Worm (Caenorhabditis elegans): ENCODE results near the gene srw-79.

The srw-79 gene

DNA sequence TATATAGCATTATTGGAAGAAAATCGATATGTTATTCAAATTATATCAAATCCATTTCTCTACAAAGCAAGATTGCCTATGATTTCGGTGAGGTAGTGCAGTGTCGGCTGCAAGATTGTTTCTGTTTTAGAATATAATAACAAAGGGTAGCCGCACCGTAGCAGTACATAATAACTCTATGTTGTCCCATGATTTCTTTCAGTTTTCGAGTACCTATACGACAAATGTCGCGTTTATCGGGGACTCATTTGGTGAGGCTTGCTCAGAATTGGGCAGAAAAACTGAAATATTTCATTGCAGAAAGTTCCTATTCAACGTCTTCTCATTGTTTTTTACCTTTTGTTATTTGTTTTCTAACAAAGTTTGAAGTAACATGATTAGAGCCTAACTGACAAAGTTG is at the start of gene srw-79:
Gene srw-79, plus strand, starts transcription at position 301 of the 400 bp plus-strand sequence.
- TF ChIP-seq flt-1 (GFP tag; IDR thresholded peaks at IDR 0.05) (no peak), klf-2 (GFP tag; conservative IDR thresholded peaks at IDR 0.05) (no peak), ref-1 (GFP tag; conservative IDR thresholded peaks at IDR 0.05) (no peak), ztf-29 (GFP tag; IDR thresholded peaks at IDR 0.05) (no peak), ztf-23 (GFP tag; IDR thresholded peaks at IDR 0.05) (no peak), cog-1 (tag; optimal IDR thresholded peaks at IDR 0.05) (no peak), med-1 (GFP tag; optimal IDR thresholded peaks at IDR 0.05; ENCODE audit: insufficient read depth) (no peak), T22C8.4 (GFP tag; IDR thresholded peaks at IDR 0.05) (no peak), tab-1 (GFP tag; IDR thresholded peaks at IDR 0.05) (no peak)

DNA sequence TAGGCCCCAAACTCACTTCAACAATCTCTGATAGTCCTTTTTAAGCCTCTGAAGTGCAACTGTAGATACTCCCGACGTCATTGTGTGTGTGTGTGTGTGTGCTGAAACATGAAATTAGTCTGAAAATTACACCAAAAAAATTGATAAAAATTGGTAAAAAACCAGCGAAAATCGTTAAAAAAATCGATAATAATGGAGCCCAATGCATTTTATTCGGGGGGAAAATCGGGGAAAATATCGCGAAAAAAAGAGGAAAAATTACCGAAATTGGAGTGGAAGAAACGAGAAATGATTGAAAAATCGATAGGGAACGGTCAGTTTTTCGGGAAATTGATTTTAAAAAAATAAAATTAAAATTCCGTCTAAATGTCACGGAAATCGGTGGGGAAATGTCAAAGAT is 46.3 kb upstream of the srw-79 start, which contains the start of gene ubc-26:
Gene ubc-26, minus strand, starts transcription at position 101 of the 400 bp plus-strand sequence.
- TF ChIP-seq med-1 (GFP tag; optimal IDR thresholded peaks at IDR 0.05; ENCODE audit: insufficient read depth) = no peak
- no peak for TF ChIP-seq cog-1 (tag; optimal IDR thresholded peaks at IDR 0.05)
- TF ChIP-seq ref-1 (GFP tag; conservative IDR thresholded peaks at IDR 0.05) = no peak
- TF ChIP-seq ztf-29 (GFP tag; IDR thresholded peaks at IDR 0.05) = no peak
- no peak for TF ChIP-seq tab-1 (GFP tag; IDR thresholded peaks at IDR 0.05)
- no peak for TF ChIP-seq klf-2 (GFP tag; conservative IDR thresholded peaks at IDR 0.05)

DNA sequence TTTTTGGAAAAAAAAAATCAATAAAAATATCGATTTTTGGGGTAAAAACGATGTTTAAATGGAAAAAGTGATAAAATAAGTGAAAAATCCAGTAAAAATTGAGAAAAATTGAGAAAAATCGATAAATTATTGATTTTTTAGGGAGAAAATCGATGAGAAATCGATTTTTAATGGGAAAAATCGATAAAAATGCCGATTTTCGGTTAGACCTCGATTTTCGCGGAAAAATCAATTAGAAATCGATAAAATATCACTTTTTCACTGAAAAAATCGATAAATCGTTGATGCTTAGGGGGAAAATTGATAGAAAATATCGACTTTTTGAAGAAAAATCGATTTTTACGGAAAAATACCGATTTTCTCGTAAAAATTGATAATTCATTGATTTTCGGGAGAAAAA is 45.4 kb upstream of the srw-79 start:
- no peak for TF ChIP-seq flt-1 (GFP tag; IDR thresholded peaks at IDR 0.05)
- no peak for TF ChIP-seq cog-1 (tag; optimal IDR thresholded peaks at IDR 0.05)
- peak; percentile 61; the same call in 1 of the 2 replicates for TF ChIP-seq T22C8.4 (GFP tag; IDR thresholded peaks at IDR 0.05)

DNA sequence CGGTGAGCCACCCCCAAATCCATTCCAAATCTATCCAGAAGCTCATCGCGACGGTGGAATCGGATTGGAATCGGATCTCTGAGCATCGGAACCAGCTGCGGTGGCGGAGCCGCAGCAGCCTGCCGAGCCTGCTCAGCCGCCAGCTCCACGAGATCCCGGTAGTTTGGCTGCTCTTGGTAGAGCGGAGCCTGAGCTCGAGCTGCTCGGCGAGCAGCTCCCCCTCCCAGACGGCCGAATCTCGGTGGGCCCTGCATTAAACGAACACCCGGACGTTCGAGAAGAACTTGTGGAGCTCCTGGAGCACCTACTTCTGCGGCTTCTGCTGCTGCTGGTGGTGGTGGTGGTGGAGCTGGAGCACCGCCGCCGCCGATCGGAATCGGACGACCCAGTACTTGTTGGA is 42.8 kb upstream of the srw-79 start:
- no peak for TF ChIP-seq klf-2 (GFP tag; conservative IDR thresholded peaks at IDR 0.05)

DNA sequence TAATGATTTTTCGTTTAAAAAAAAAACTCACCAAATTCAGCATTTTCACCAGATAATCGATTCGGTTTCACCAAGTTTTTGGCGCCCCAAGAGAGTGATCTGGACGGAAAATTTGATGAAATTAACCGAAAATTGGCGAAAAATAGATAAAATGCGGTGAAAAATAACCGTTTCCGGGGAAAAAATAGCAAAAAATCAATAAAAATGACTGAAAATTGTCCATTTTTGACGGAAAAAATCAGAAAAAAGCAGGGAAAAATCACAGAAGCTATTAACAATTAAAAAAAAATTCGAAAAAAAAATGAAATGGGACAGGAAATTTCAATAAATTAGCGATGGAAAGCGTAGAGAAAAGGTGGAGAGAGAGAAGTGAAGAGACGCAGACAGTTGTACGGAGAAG is 33.0 kb upstream of the srw-79 start, which contains the start of gene ubc-15:
Gene ubc-15, minus strand, starts transcription at position 101 of the 400 bp plus-strand sequence.
- no peak for TF ChIP-seq klf-2 (GFP tag; conservative IDR thresholded peaks at IDR 0.05)

DNA sequence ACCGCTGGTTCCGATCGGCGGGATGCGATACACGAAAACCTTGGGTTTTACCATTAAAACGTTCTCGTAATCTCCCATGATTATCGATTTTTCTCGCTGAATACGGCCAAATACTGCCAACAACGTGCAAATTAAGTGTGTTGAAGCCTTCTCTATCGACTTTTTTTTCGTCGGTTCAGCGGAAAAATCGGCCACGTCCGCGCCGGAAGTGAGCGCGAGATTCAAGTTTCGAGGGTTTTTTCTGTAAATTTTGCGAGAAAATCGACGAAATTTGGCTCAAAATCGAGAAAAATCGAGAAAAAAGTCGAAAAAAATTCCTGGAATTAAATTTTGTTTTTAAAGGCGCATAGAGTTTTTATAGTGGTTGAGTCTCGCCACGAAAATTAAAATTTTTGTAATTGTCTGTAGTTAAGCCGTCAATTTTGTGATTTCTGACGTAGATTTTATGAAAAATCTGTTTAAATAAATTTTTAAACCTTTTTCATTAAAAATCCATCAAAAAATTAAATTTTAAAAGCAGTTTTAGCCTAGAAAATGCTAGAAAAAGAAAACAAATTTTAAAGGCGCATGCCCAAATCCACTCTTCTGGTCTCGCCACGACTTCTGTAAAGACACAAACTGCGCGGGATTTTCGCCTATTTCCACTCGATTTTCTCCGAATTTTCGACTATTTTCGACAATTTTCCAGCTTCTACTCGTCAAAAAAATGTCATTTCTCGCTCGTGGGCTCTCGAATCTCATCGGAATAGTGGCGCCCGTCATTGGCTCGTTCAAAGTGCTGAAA is 27.3 kb upstream of the srw-79 start, which contains the start of the genes ncap-1 and Y110A2AR.1:
Gene ncap-1, minus strand, starts transcription at position 241 of the 784 bp plus-strand sequence.
Gene Y110A2AR.1, plus strand, starts transcription at position 637 of the 784 bp plus-strand sequence.
- TF ChIP-seq T22C8.4 (GFP tag; IDR thresholded peaks at IDR 0.05) (0 out of 2 replicates have a peak, but pooled peaks have one; percentile 10), ztf-29 (GFP tag; IDR thresholded peaks at IDR 0.05) (no peak)

DNA sequence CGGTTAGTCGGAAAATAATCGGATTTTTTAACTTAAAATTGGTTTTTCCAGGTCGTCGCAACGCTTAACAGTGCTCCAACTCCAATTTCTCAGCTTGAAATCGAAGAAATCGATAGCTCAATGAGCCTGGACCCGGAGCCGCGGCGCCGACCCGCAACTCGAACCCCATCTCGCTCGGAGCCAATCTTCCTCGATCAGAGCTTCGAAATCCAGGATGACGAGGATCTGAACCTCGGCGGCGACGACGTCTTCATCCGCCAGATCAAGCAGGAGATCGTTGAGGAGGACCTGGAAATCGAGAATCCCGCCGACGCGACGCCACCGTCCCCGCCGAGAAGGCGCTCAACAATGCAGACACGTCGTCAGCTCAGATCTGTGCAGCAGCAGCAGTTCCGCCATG is 26.3 kb upstream of the srw-79 start:
- no peak for TF ChIP-seq tab-1 (GFP tag; IDR thresholded peaks at IDR 0.05)
- TF ChIP-seq flt-1 (GFP tag; IDR thresholded peaks at IDR 0.05) = no peak
- TF ChIP-seq T22C8.4 (GFP tag; IDR thresholded peaks at IDR 0.05) = no peak
- TF ChIP-seq ztf-29 (GFP tag; IDR thresholded peaks at IDR 0.05) = no peak
- TF ChIP-seq cog-1 (tag; optimal IDR thresholded peaks at IDR 0.05) = no peak
- TF ChIP-seq ref-1 (GFP tag; conservative IDR thresholded peaks at IDR 0.05) = no peak
- TF ChIP-seq ztf-23 (GFP tag; IDR thresholded peaks at IDR 0.05) = no peak
- TF ChIP-seq klf-2 (GFP tag; conservative IDR thresholded peaks at IDR 0.05) = no peak
- TF ChIP-seq med-1 (GFP tag; optimal IDR thresholded peaks at IDR 0.05; ENCODE audit: insufficient read depth) = no peak

DNA sequence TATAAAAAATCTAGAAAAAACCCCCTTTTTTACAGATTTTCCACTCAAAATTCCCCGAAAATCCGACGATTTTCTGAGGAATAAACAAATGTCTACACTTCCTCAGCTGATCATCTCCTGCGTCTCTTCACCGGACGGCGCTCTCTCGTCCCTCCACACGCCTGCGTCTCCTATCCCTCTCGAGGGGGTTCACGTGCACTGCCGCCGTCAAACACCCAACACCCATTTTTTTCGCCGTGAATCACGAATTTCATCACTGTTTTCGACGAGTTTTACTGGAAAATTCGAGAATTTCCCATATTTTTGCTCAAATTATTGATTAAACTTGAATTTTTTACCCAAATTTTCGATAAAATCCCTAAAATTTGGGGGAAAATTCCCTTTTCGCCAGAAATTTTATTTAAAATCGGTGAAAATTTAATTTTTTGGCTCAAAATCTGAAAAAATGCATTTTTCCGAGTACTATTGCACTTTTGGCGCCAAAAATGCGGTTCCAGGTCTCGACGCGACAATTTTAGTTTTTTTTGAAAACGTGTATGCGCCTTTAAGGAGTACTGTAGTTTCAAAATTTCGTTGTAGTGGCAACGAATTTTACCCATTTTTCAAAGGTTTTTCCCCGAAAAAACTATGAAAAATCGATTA is 25.6 kb upstream of the srw-79 start:
- TF ChIP-seq tab-1 (GFP tag; IDR thresholded peaks at IDR 0.05) = no peak
- no peak for TF ChIP-seq med-1 (GFP tag; optimal IDR thresholded peaks at IDR 0.05; ENCODE audit: insufficient read depth)
- no peak for TF ChIP-seq ref-1 (GFP tag; conservative IDR thresholded peaks at IDR 0.05)
- no peak for TF ChIP-seq cog-1 (tag; optimal IDR thresholded peaks at IDR 0.05)
- TF ChIP-seq T22C8.4 (GFP tag; IDR thresholded peaks at IDR 0.05) = no peak
- TF ChIP-seq ztf-23 (GFP tag; IDR thresholded peaks at IDR 0.05) = no peak

DNA sequence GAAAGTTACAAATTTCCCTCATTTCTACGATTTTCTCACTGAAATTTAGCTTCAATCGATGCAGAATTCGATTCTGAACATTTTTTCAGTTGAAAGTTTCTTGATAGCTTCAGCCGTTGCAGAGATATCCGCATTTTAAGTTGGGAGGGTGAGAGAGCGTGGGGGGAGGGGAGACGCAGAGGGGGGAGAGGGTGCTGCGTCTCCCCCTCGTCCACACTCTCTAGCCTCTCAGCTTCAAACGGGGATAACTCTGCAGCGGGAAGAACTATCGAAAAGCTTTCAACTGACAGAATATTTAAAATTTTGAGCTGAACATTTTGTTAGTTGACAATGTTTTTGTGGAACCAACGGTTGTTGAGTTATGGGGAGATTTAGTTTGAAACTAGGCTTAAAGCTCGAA is 24.7 kb upstream of the srw-79 start:
- no peak for TF ChIP-seq ztf-29 (GFP tag; IDR thresholded peaks at IDR 0.05)

DNA sequence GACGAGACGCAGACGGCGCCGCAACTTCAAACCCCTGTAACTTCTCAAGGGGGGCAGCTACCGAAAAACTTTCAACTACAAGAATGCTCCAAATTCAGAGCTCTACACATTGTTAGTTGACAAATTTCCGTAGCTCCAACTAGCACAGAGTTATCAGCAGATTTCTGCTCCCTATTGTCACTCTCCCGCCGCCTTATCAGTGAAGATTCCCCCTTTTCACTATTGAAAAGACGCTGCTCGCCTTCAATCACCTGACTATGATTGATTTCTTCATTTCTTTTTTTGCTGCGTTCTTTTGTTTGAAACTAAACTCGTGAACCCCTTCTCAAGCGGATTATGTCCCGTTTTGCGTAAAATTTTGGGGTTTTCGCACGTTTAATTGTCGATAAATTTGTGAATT is 24.2 kb upstream of the srw-79 start:
- TF ChIP-seq flt-1 (GFP tag; IDR thresholded peaks at IDR 0.05) (no peak), ztf-29 (GFP tag; IDR thresholded peaks at IDR 0.05) (no peak), ref-1 (GFP tag; conservative IDR thresholded peaks at IDR 0.05) (no peak), cog-1 (tag; optimal IDR thresholded peaks at IDR 0.05) (no peak), tab-1 (GFP tag; IDR thresholded peaks at IDR 0.05) (no peak), med-1 (GFP tag; optimal IDR thresholded peaks at IDR 0.05; ENCODE audit: insufficient read depth) (no peak), T22C8.4 (GFP tag; IDR thresholded peaks at IDR 0.05) (no peak), klf-2 (GFP tag; conservative IDR thresholded peaks at IDR 0.05) (no peak), ztf-23 (GFP tag; IDR thresholded peaks at IDR 0.05) (no peak)

DNA sequence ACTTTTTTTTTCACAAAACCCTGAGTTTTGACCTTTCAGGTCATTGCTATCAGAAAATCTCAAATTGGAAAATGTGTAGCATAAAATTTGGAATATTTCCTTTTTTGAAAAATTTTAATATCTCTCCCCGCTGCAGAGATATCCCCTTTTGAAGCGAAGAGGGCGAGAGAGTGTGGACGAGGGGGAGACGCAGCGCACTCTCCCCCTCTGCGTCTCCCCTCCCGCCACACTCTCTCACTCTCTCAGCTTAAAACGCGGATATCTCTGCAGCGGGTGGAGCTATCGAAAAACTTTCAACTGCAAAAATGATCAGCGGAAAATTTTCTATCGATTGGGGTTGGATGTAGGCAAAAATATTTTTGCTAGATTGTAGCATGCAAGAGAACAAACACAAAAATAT is 23.8 kb upstream of the srw-79 start:
- TF ChIP-seq T22C8.4 (GFP tag; IDR thresholded peaks at IDR 0.05) (no peak), klf-2 (GFP tag; conservative IDR thresholded peaks at IDR 0.05) (no peak), tab-1 (GFP tag; IDR thresholded peaks at IDR 0.05) (no peak), flt-1 (GFP tag; IDR thresholded peaks at IDR 0.05) (no peak), ztf-29 (GFP tag; IDR thresholded peaks at IDR 0.05) (no peak)
